Worm (Caenorhabditis elegans) whole organism, L1 larva: ENCODE data around the gene Y51A2A.6.

Experiments used
- aha-1 ChIP-seq: fragments of 150-350 bp; optimal IDR thresholded peaks from 2 replicates; lab custom pipeline; 2014; ENCODE audit warnings: missing biosample characterization, missing genetic modification characterization
- alr-1 ChIP-seq: fragments of 200-800 bp; sonication (Bioruptor generic); optimal IDR thresholded peaks from 2 replicates; lab custom pipeline; 2018; ENCODE audit warnings: borderline replicate concordance, mild to moderate bottlenecking, missing genetic modification characterization, missing compliant biosample characterization
- ceh-82 ChIP-seq, 3 experiments: fragments of 150-350 bp in 1 of 3; sonication (generic microtip) in 2 of 3; optimal IDR thresholded peaks; 2 replicates each; lab custom pipeline; 2014 to 2017; ENCODE audit warnings: missing biosample characterization in 3 of 3, missing genetic modification characterization in 3 of 3
- ceh-88 ChIP-seq: fragments of 200-800 bp; sonication (Bioruptor generic); IDR thresholded peaks from 2 replicates; pipeline ENCODE4 v1.3.6; 2022; ENCODE audit warnings: missing genetic modification characterization, missing compliant biosample characterization
- ces-1 ChIP-seq: fragments of 150-350 bp; optimal IDR thresholded peaks from 2 replicates; lab custom pipeline; 2014; ENCODE audit warnings: missing biosample characterization, missing genetic modification reagents, missing genetic modification characterization
- dsc-1 ChIP-seq: sonication (generic microtip); optimal IDR thresholded peaks from 2 replicates; lab custom pipeline; 2016; ENCODE audit warnings: mild to moderate bottlenecking, missing genetic modification characterization, missing compliant biosample characterization
- efl-1 ChIP-seq, 4 experiments: fragments of 150-350 bp; optimal IDR thresholded peaks in 3 of 4; peaks in 1 of 4; 1 replicate in 1 of 4; 2 replicates in 3 of 4; lab custom pipeline; 2014; ENCODE audit warnings: missing biosample characterization in 2 of 4, missing genetic modification characterization in 2 of 4, missing genetic modification reagents in 2 of 4
- egl-27 ChIP-seq, 2 experiments: fragments of 150-350 bp in 1 of 2; sonication (generic microtip); optimal IDR thresholded peaks; 3 replicates each; lab custom pipeline; 2017 to 2018; ENCODE audit warnings: missing biosample characterization in 2 of 2, missing genetic modification characterization in 2 of 2, missing genetic modification reagents in 2 of 2
- elt-2 ChIP-seq: sonication (generic microtip); optimal IDR thresholded peaks from 2 replicates; lab custom pipeline; 2016; ENCODE audit warnings: missing genetic modification characterization, mild to moderate bottlenecking, inconsistent platforms, missing compliant biosample characterization, missing genetic modification reagents
- elt-3 ChIP-seq, 6 experiments: fragments of 150-350 bp in 1 of 6; sonication (generic microtip); optimal IDR thresholded peaks; 2 replicates each; lab custom pipeline; 2017 to 2018; ENCODE audit warnings: missing biosample characterization in 6 of 6, missing genetic modification characterization in 6 of 6, inconsistent platforms in 1 of 6
- ets-5 ChIP-seq: fragments of 200-800 bp; sonication (Bioruptor generic); IDR thresholded peaks from 2 replicates; pipeline ENCODE4 v1.3.6; 2022; ENCODE audit warnings: missing genetic modification characterization, missing compliant biosample characterization
- fkh-4 ChIP-seq: sonication (generic microtip); optimal IDR thresholded peaks from 2 replicates; lab custom pipeline; 2016; ENCODE audit warnings: missing compliant biosample characterization, missing genetic modification characterization, borderline replicate concordance
- fkh-8 ChIP-seq: sonication (generic microtip); optimal IDR thresholded peaks from 2 replicates; lab custom pipeline; 2016; ENCODE audit warnings: mild to moderate bottlenecking, missing genetic modification characterization, missing compliant biosample characterization
- grh-1 ChIP-seq: fragments of 200-800 bp; sonication (Bioruptor generic); IDR thresholded peaks from 2 replicates; pipeline ENCODE4 v1.3.6; 2022; ENCODE audit warnings: missing genetic modification reagents, missing genetic modification characterization, missing compliant biosample characterization
- hlh-17 ChIP-seq: fragments of 200-800 bp; sonication (Bioruptor generic); optimal IDR thresholded peaks from 2 replicates; lab custom pipeline; 2018; ENCODE audit warnings: missing genetic modification characterization, mild to moderate bottlenecking, missing compliant biosample characterization, moderate library complexity, borderline replicate concordance
- hlh-4 ChIP-seq: sonication (generic microtip); optimal IDR thresholded peaks from 2 replicates; lab custom pipeline; 2016; ENCODE audit warnings: mild to moderate bottlenecking, missing genetic modification characterization, missing compliant biosample characterization
- isw-1 ChIP-seq: fragments of 200-800 bp; sonication (Bioruptor generic); IDR thresholded peaks from 2 replicates; pipeline ENCODE4 v1.3.6; 2022; ENCODE audit warnings: missing genetic modification characterization, missing compliant biosample characterization
- jun-1 ChIP-seq: fragments of 150-350 bp; optimal IDR thresholded peaks from 2 replicates; lab custom pipeline; 2014; ENCODE audit warnings: missing biosample characterization, missing genetic modification reagents, missing genetic modification characterization
- lin-14 ChIP-seq: fragments of 200-800 bp; sonication (Bioruptor generic); optimal IDR thresholded peaks from 2 replicates; lab custom pipeline; 2018; ENCODE audit warnings: mild to moderate bottlenecking, missing genetic modification characterization, moderate library complexity, missing compliant biosample characterization
- lin-15B ChIP-seq: fragments of 150-350 bp; sonication (generic microtip); optimal IDR thresholded peaks from 3 replicates; lab custom pipeline; 2014; ENCODE audit warnings: missing biosample characterization, missing genetic modification characterization
- lsy-2 ChIP-seq, 2 experiments: fragments of 150-350 bp; optimal IDR thresholded peaks; 2 replicates each; lab custom pipeline; 2014; ENCODE audit warnings: missing biosample characterization in 2 of 2, missing genetic modification characterization in 2 of 2
- mab-9 ChIP-seq: fragments of 200-800 bp; sonication (Bioruptor generic); IDR thresholded peaks from 2 replicates; pipeline ENCODE4 v1.3.6; 2022; ENCODE audit warnings: missing genetic modification reagents, missing genetic modification characterization, missing compliant biosample characterization
- mef-2 ChIP-seq: fragments of 150-350 bp; optimal IDR thresholded peaks from 2 replicates; lab custom pipeline; 2014; ENCODE audit warnings: missing biosample characterization, missing genetic modification characterization
- mep-1 ChIP-seq: fragments of 150-350 bp; optimal IDR thresholded peaks from 2 replicates; lab custom pipeline; 2014; ENCODE audit warnings: missing biosample characterization, missing genetic modification characterization
- nhr-12 ChIP-seq: sonication (generic microtip); optimal IDR thresholded peaks from 2 replicates; lab custom pipeline; 2017; ENCODE audit warnings: missing biosample characterization, missing genetic modification characterization
- nhr-20 ChIP-seq: sonication (generic microtip); optimal IDR thresholded peaks from 2 replicates; lab custom pipeline; 2016; ENCODE audit warnings: mild to moderate bottlenecking, missing genetic modification characterization, missing compliant biosample characterization
- nhr-28 ChIP-seq: fragments of 150-350 bp; optimal IDR thresholded peaks from 2 replicates; lab custom pipeline; 2014; ENCODE audit warnings: missing biosample characterization, missing genetic modification characterization
- nhr-76 ChIP-seq: sonication (generic microtip); optimal IDR thresholded peaks from 2 replicates; lab custom pipeline; 2017; ENCODE audit warnings: missing biosample characterization, missing genetic modification characterization
- nhr-77 ChIP-seq: fragments of 150-350 bp; optimal IDR thresholded peaks from 2 replicates; lab custom pipeline; 2014; ENCODE audit warnings: missing biosample characterization, missing genetic modification characterization
- nhr-84 ChIP-seq: sonication (generic microtip); optimal IDR thresholded peaks from 2 replicates; lab custom pipeline; 2017; ENCODE audit warnings: missing biosample characterization, missing genetic modification characterization
- pax-3 ChIP-seq: fragments of 200-800 bp; sonication (Bioruptor generic); optimal IDR thresholded peaks from 2 replicates; lab custom pipeline; 2018; ENCODE audit warnings: mild to moderate bottlenecking, missing genetic modification characterization, moderate library complexity, missing compliant biosample characterization
- pqm-1 ChIP-seq: sonication (generic microtip); optimal IDR thresholded peaks from 3 replicates; lab custom pipeline; 2017; ENCODE audit warnings: missing biosample characterization, missing genetic modification characterization
- rnt-1 ChIP-seq: sonication (generic microtip); optimal IDR thresholded peaks from 2 replicates; lab custom pipeline; 2016; ENCODE audit warnings: mild to moderate bottlenecking, missing genetic modification characterization, moderate library complexity, missing compliant biosample characterization
- skn-1 ChIP-seq: fragments of 150-350 bp; optimal IDR thresholded peaks from 2 replicates; lab custom pipeline; 2014; ENCODE audit warnings: missing biosample characterization, missing genetic modification characterization
- sup-37 ChIP-seq: fragments of 200-800 bp; sonication (Bioruptor generic); optimal IDR thresholded peaks from 2 replicates; lab custom pipeline; 2018; ENCODE audit warnings: mild to moderate bottlenecking, missing genetic modification characterization, missing compliant biosample characterization
- swsn-7 ChIP-seq: sonication (generic microtip); optimal IDR thresholded peaks from 2 replicates; lab custom pipeline; 2016; ENCODE audit warnings: missing genetic modification characterization, missing compliant biosample characterization
- tbx-2 ChIP-seq: sonication (generic microtip); optimal IDR thresholded peaks from 2 replicates; lab custom pipeline; 2016; ENCODE audit warnings: missing genetic modification characterization, missing compliant biosample characterization
- unc-130 ChIP-seq: fragments of 150-350 bp; optimal IDR thresholded peaks from 2 replicates; lab custom pipeline; 2017; ENCODE audit warnings: missing biosample characterization, missing genetic modification characterization, inconsistent platforms
- unc-86 ChIP-seq: sonication (generic microtip); optimal IDR thresholded peaks from 2 replicates; lab custom pipeline; 2016; ENCODE audit warnings: missing genetic modification characterization, missing compliant biosample characterization
- xbp-1 ChIP-seq: sonication (generic microtip); optimal IDR thresholded peaks from 2 replicates; lab custom pipeline; 2016; ENCODE audit warnings: missing genetic modification characterization, missing compliant biosample characterization
- zag-1 ChIP-seq: fragments of 150-350 bp; optimal IDR thresholded peaks from 2 replicates; lab custom pipeline; 2014; ENCODE audit warnings: missing biosample characterization, missing genetic modification characterization
- zip-4 ChIP-seq: fragments of 200-800 bp; sonication (Bioruptor generic); optimal IDR thresholded peaks from 2 replicates; lab custom pipeline; 2018; ENCODE audit warnings: mild to moderate bottlenecking, missing genetic modification characterization, moderate library complexity, missing compliant biosample characterization
- ztf-11 ChIP-seq, 2 experiments: sonication (generic microtip); optimal IDR thresholded peaks; 2 replicates each; lab custom pipeline; 2016 to 2017; ENCODE audit warnings: missing genetic modification characterization in 2 of 2, missing biosample characterization in 1 of 2, missing compliant biosample characterization in 1 of 2

Y51A2A.6 gene

DNA sequence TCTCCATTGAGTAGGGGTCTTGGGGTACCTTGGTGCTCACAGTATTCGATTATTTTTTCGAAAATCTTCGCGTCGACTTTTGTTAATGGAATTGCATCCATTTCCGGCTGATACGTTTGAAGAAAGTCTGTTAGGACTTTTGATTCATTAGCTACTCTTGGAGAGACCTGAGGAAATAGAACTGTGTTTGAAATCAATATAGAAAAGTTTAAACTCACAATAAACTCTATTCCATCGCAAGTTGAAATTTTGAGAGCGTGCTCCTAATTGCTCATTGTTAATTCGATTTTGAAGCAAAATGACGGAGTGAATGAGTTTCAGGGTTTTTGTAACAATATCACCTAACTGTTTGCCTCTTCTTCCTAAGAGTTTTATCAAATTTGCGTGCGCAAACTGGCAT lies 32.6 kb upstream of the Y51A2A.6 start, which contains the start of gene skr-6:
TSS of gene skr-6 (minus strand) at position 101 of the 400 bp plus-strand sequence.
- TF ChIP-seq fkh-8 (tag; lab: Kevin White, UChicago) (no peak), skn-1 (no peak), mep-1 (tag; lab: Kevin White, UChicago) (no peak), rnt-1 (tag; lab: Kevin White, UChicago) (no peak), lsy-2 (tag; optimal IDR thresholded peaks at IDR 0.05; lab: Kevin White, UChicago) (no peak), hlh-17 (GFP tag; lab: Kevin White, UChicago) (no peak), mef-2 (tag; lab: Kevin White, UChicago) (no peak), tbx-2 (no peak), fkh-4 (tag; lab: Kevin White, UChicago) (no peak), swsn-7 (tag; lab: Kevin White, UChicago) (no peak), unc-130 (tag; lab: Kevin White, UChicago) (no peak), ces-1 (GFP tag; lab: Kevin White, UChicago) (no peak), nhr-76 (tag; lab: Kevin White, UChicago) (no peak), elt-3 (tag; optimal IDR thresholded peaks at IDR 0.05; lab: Kevin White, UChicago) (no peak), ztf-11 (tag; optimal IDR thresholded peaks at IDR 0.05; lab: Kevin White, UChicago) (no peak)

DNA sequence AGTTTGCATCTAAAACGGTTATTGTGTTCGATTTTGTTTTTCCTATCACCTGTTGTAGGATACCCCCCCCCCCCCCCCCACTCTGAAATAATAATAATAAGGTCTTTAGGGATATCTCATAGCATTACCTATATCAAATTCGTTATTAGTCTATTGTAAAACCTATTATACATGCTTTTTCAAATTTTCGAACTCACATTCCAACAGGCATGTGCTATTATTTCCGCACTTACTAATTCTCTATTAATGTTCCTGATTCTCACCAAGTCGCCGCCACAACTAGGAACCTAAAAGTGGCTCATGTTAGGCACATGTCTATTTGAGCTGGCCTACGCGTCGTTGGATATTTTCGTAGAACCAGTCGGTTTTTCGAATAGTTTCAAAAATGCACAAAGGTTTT lies 32.1 kb upstream of the Y51A2A.6 start, which contains the start of gene Y37H2C.4:
TSS of gene Y37H2C.4 (plus strand) at position 301 of the 400 bp plus-strand sequence.
- TF ChIP-seq rnt-1 (tag; lab: Kevin White, UChicago) (no peak), isw-1 (no peak), aha-1 (tag; lab: Kevin White, UChicago) (no peak), fkh-8 (tag; lab: Kevin White, UChicago) (no peak), dsc-1 (no peak), mab-9 (GFP tag; lab: Robert Waterston, UW) (no peak), egl-27 (tag; optimal IDR thresholded peaks at IDR 0.05; lab: Kevin White, UChicago) (no peak), hlh-4 (tag; lab: Kevin White, UChicago) (no peak), lsy-2 (tag; optimal IDR thresholded peaks at IDR 0.05; lab: Kevin White, UChicago) (no peak), zag-1 (tag; lab: Kevin White, UChicago) (no peak), sup-37 (GFP tag; lab: Kevin White, UChicago) (no peak), grh-1 (GFP tag; lab: Robert Waterston, UW) (no peak), lin-15B (tag; lab: Kevin White, UChicago) (no peak), skn-1 (no peak), nhr-84 (tag; lab: Kevin White, UChicago) (no peak)

DNA sequence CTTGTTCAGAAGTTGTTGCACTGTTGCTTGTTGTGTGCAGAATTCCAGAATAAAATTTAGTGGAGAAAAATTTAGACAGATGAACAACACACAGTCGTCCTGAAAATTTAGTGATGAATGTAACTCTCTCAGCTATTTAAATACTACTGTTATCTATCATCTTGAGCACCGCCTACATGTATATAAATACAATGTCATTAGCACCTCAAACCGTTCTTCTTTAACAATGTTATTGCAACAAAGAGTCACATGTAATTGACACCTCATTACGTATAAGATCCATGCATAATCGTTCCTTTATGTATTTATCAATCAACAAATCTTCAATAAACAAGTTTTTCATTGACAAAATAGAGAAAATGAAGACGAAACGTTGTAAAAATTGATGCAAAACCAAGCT lies 21.7 kb upstream of the Y51A2A.6 start, which contains the start of gene Y51A2A.16:
TSS of gene Y51A2A.16 (minus strand) at position 101 of the 400 bp plus-strand sequence.
- no peak for TF ChIP-seq jun-1 (tag; lab: Kevin White, UChicago)
- TF ChIP-seq elt-2 = no peak
- no peak for TF ChIP-seq nhr-12 (tag; lab: Kevin White, UChicago)
- TF ChIP-seq zag-1 (tag; lab: Kevin White, UChicago) = no peak
- TF ChIP-seq ceh-88 (GFP tag; lab: Robert Waterston, UW) = no peak
- no peak for TF ChIP-seq alr-1 (tag; lab: Kevin White, UChicago)
- TF ChIP-seq nhr-28 (tag; lab: Kevin White, UChicago) = no peak
- no peak for TF ChIP-seq lin-14 (GFP tag; lab: Kevin White, UChicago)
- no peak for TF ChIP-seq efl-1 (optimal IDR thresholded peaks at IDR 0.05; lab: Kevin White, UChicago)
- TF ChIP-seq efl-1 (GFP tag; optimal IDR thresholded peaks at IDR 0.05 in 1 of 2; lab: Kevin White, UChicago) = no peak
- no peak for TF ChIP-seq hlh-4 (tag; lab: Kevin White, UChicago)
- TF ChIP-seq fkh-4 (tag; lab: Kevin White, UChicago) = no peak
- TF ChIP-seq pqm-1 (tag; lab: Kevin White, UChicago) = no peak

DNA sequence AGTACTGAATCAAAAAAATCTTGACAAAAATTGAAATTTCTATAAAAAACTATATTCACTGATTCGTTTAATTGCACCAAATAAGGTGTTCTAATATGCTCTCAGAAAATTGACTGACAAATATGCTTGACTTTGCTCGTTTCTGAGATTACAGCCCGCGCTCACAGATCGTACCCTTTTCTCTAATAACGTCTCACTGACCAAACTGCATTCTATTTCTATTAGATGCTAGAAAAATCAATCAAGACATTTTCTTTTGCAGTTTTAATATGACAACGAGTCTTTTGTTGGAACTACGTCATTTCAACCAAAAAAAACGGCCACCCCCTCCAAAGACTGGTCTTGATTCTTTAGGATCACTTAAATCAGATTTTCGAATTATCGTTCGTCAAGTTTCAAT lies 19.9 kb upstream of the Y51A2A.6 start, which contains the start of gene clec-247:
TSS of gene clec-247 (plus strand) at position 301 of the 400 bp plus-strand sequence.
- TF ChIP-seq xbp-1 (tag; lab: Kevin White, UChicago) = no peak
- no peak for TF ChIP-seq pax-3 (tag; lab: Kevin White, UChicago)
- no peak for TF ChIP-seq lsy-2 (tag; optimal IDR thresholded peaks at IDR 0.05; lab: Kevin White, UChicago)
- no peak for TF ChIP-seq mab-9 (GFP tag; lab: Robert Waterston, UW)
- TF ChIP-seq isw-1 = no peak
- TF ChIP-seq ceh-82 (tag; optimal IDR thresholded peaks at IDR 0.05; lab: Kevin White, UChicago) = no peak
- TF ChIP-seq ets-5 (GFP tag; lab: Robert Waterston, UW) = no peak
- no peak for TF ChIP-seq hlh-4 (tag; lab: Kevin White, UChicago)
- no peak for TF ChIP-seq nhr-20 (tag; lab: Kevin White, UChicago)
- TF ChIP-seq lin-15B (tag; lab: Kevin White, UChicago) = no peak
- no peak for TF ChIP-seq zip-4 (GFP tag; lab: Kevin White, UChicago)
- no peak for TF ChIP-seq unc-86 (tag; lab: Kevin White, UChicago)
- TF ChIP-seq fkh-4 (tag; lab: Kevin White, UChicago) = no peak
- no peak for TF ChIP-seq nhr-77 (tag; lab: Kevin White, UChicago)
